Fruit fly (Drosophila melanogaster): ENCODE results near the gene CG6428.
A peak's percentile ranks its signal among the peaks of the same experiment; 100 is the strongest.

dm6 chrX:3936174-3936573, 32.3 kb downstream of the CG6428 start, which contains the start of the genes CG2938 and Glos:
- TF ChIP-seq Sin3A (optimal IDR thresholded peaks at IDR 0.05) (peak; percentile 57), CG15011 (GFP tag; optimal IDR thresholded peaks at IDR 0.05) (no peak), vvl (GFP tag; IDR thresholded peaks at IDR 0.05) (no peak), ranshi (GFP tag; IDR thresholded peaks at IDR 0.05) (no peak), amos (GFP tag; IDR thresholded peaks at IDR 0.05; ENCODE audit: partially characterized antibody) (peak; percentile 61; the same call in 1 of the 2 replicates), lmd (GFP tag; IDR thresholded peaks at IDR 0.05) (no peak), Hmr (GFP tag; optimal IDR thresholded peaks at IDR 0.05) (no peak), gcm (GFP tag; optimal IDR thresholded peaks at IDR 0.05) (no peak), CG4617 (GFP tag; optimal IDR thresholded peaks at IDR 0.05; ENCODE audit: borderline replicate concordance) (no peak), Side (GFP tag; optimal IDR thresholded peaks at IDR 0.05) (no peak), CG42726 (GFP tag; IDR thresholded peaks at IDR 0.05; ENCODE audit: partially characterized antibody) (no peak), ERR (GFP tag; optimal IDR thresholded peaks at IDR 0.05) (no peak)
